Fruit fly (Drosophila melanogaster): ENCODE results near the gene U4-U6-60K.

Gene U4-U6-60K

dm6 chr3L:17485280-17485792 lies 28.4 kb downstream of the U4-U6-60K start (continued):
- TF ChIP-seq CG16779 (GFP tag; IDR thresholded peaks at IDR 0.05) (no peak), toy (GFP tag; IDR thresholded peaks at IDR 0.05) (no peak), gce (GFP tag; IDR thresholded peaks at IDR 0.05) (peak; percentile 82; the same call in 2 of the 3 replicates), Elba2 (GFP tag; optimal IDR thresholded peaks at IDR 0.05) (no peak), trem (tag; optimal IDR thresholded peaks at IDR 0.05) (peak; percentile 66), cas (GFP tag; IDR thresholded peaks at IDR 0.05) (no peak), maf-S (GFP tag; optimal IDR thresholded peaks at IDR 0.05) (peak; percentile 34), CG8089 (GFP tag; optimal IDR thresholded peaks at IDR 0.05) (peak; percentile 73), CG11247 (GFP tag; IDR thresholded peaks at IDR 0.05) (no peak), Ssrp (tag; optimal IDR thresholded peaks at IDR 0.05) (peak; percentile 42), CkIIα-i1 (GFP tag; IDR thresholded peaks at IDR 0.05) (no peak), Opbp (GFP tag; IDR thresholded peaks at IDR 0.05; ENCODE audit: partially characterized antibody) (no peak), Hr3 (GFP tag; optimal IDR thresholded peaks at IDR 0.05) (no peak), CG14710 (tag; optimal IDR thresholded peaks at IDR 0.05) (peak; percentile 94), vfl (GFP tag; optimal IDR thresholded peaks at IDR 0.05) (no peak), hkb (optimal IDR thresholded peaks at IDR 0.05) (no peak), hkb (GFP tag; IDR thresholded peaks at IDR 0.05) (peak; percentile 66), CG3838 (GFP tag; optimal IDR thresholded peaks at IDR 0.05) (peak; percentile 67), CG12219 (GFP tag; optimal IDR thresholded peaks at IDR 0.05) (peak; percentile 84), CG5245 (GFP tag; optimal IDR thresholded peaks at IDR 0.05) (peak; percentile 62), CG10654 (GFP tag; optimal IDR thresholded peaks at IDR 0.05) (peak; percentile 63), CG9727 (GFP tag; optimal IDR thresholded peaks at IDR 0.05) (peak; percentile 80), dati (GFP tag; IDR thresholded peaks at IDR 0.05) (no peak), CG11093 (GFP tag; IDR thresholded peaks at IDR 0.05) (0 out of 3 replicates have a peak, but pooled peaks have one; percentile 30), NC2α (GFP tag; optimal IDR thresholded peaks at IDR 0.05) (peak; percentile 56), tx (GFP tag; optimal IDR thresholded peaks at IDR 0.05) (no peak), CG6175 (GFP tag; IDR thresholded peaks at IDR 0.05) (no peak), CG15269 (tag; optimal IDR thresholded peaks at IDR 0.05) (no peak), Lpt (GFP tag; optimal IDR thresholded peaks at IDR 0.05) (no peak), Mes4 (GFP tag; optimal IDR thresholded peaks at IDR 0.05) (peak; percentile 71), CG12659 (GFP tag; optimal IDR thresholded peaks at IDR 0.05) (peak; percentile 40), CG6791 (GFP tag; IDR thresholded peaks at IDR 0.05; ENCODE audit: partially characterized antibody) (no peak), CG15011 (GFP tag; optimal IDR thresholded peaks at IDR 0.05) (peak; percentile 74), CG4820 (GFP tag; optimal IDR thresholded peaks at IDR 0.05) (peak; percentile 58), sens-2 (GFP tag; IDR thresholded peaks at IDR 0.05) (peak; percentile 68; the same call in 1 of the 2 replicates), danr (GFP tag; IDR thresholded peaks at IDR 0.05) (no peak), CG16863 (GFP tag; optimal IDR thresholded peaks at IDR 0.05) (peak; percentile 57), CG30403 (GFP tag; optimal IDR thresholded peaks at IDR 0.05) (no peak), CG2202 (tag; optimal IDR thresholded peaks at IDR 0.05) (peak; percentile 97), hbn (GFP tag; IDR thresholded peaks at IDR 0.05; ENCODE audit: partially characterized antibody) (no peak), pum (GFP tag; optimal IDR thresholded peaks at IDR 0.05) (peak; percentile 42), MESR4 (GFP tag; optimal IDR thresholded peaks at IDR 0.05) (peak; percentile 19), NC2β (GFP tag; optimal IDR thresholded peaks at IDR 0.05) (peak; percentile 74), CG14441 (GFP tag; IDR thresholded peaks at IDR 0.05) (no peak), CG1792 (GFP tag; optimal IDR thresholded peaks at IDR 0.05) (peak; percentile 73), Sox102F (GFP tag; optimal IDR thresholded peaks at IDR 0.05) (peak; percentile 74), CG14667 (GFP tag; IDR thresholded peaks at IDR 0.05) (peak; percentile 31; the same call in 1 of the 2 replicates), rib (GFP tag; IDR thresholded peaks at IDR 0.05) (no peak), CG3847 (GFP tag; IDR thresholded peaks at IDR 0.05) (no peak), ftz-f1 (GFP tag; optimal IDR thresholded peaks at IDR 0.05) (no peak), CG7372 (GFP tag; IDR thresholded peaks at IDR 0.05) (no peak), ems (GFP tag; optimal IDR thresholded peaks at IDR 0.05) (no peak)
